Worm (Caenorhabditis elegans) whole organism, L1 larva: ENCODE measurements around the gene egg-3.

ENCODE experiments used
- C34B4.2 ChIP-seq: sonication (generic microtip); optimal IDR thresholded peaks from 2 replicates; lab custom pipeline; 2017; ENCODE audit warnings: mild to moderate bottlenecking, missing genetic modification characterization, missing compliant biosample characterization
- Y116A8C.19 ChIP-seq: sonication (generic microtip); optimal IDR thresholded peaks from 2 replicates; lab custom pipeline; 2016; ENCODE audit warnings: missing compliant biosample characterization, missing genetic modification characterization, borderline replicate concordance
- alr-1 ChIP-seq: fragments of 200-800 bp; sonication (Bioruptor generic); optimal IDR thresholded peaks from 2 replicates; lab custom pipeline; 2018; ENCODE audit warnings: borderline replicate concordance, mild to moderate bottlenecking, missing genetic modification characterization, missing compliant biosample characterization
- aly-2 ChIP-seq: fragments of 150-350 bp; optimal IDR thresholded peaks from 2 replicates; lab custom pipeline; 2014; ENCODE audit warnings: missing biosample characterization, missing genetic modification characterization
- ama-1 ChIP-seq: fragments of 150-350 bp; optimal IDR thresholded peaks from 2 replicates; lab custom pipeline; 2014
- blmp-1 ChIP-seq: fragments of 150-350 bp; optimal IDR thresholded peaks from 2 replicates; lab custom pipeline; 2014; ENCODE audit warnings: missing biosample characterization, missing genetic modification characterization
- ceh-63 ChIP-seq: fragments of 200-800 bp; sonication (Bioruptor generic); optimal IDR thresholded peaks from 2 replicates; lab custom pipeline; 2018; ENCODE audit warnings: mild to moderate bottlenecking, missing genetic modification characterization, missing compliant biosample characterization
- ceh-88 ChIP-seq: fragments of 200-800 bp; sonication (Bioruptor generic); IDR thresholded peaks from 2 replicates; pipeline ENCODE4 v1.3.6; 2022; ENCODE audit warnings: missing genetic modification characterization, missing compliant biosample characterization
- ceh-90 ChIP-seq: sonication (generic microtip); optimal IDR thresholded peaks from 2 replicates; lab custom pipeline; 2016; ENCODE audit warnings: missing genetic modification characterization, missing compliant biosample characterization
- efl-1 ChIP-seq, 4 experiments: fragments of 150-350 bp; optimal IDR thresholded peaks in 3 of 4; peaks in 1 of 4; 1 replicate in 1 of 4; 2 replicates in 3 of 4; lab custom pipeline; 2014; ENCODE audit warnings: missing biosample characterization in 2 of 4, missing genetic modification characterization in 2 of 4, missing genetic modification reagents in 2 of 4
- efl-3 ChIP-seq: fragments of 200-800 bp; sonication (Bioruptor generic); optimal IDR thresholded peaks from 2 replicates; lab custom pipeline; 2018; ENCODE audit warnings: mild to moderate bottlenecking, missing genetic modification characterization, missing compliant biosample characterization
- egl-13 ChIP-seq: sonication (generic microtip); optimal IDR thresholded peaks from 2 replicates; lab custom pipeline; 2016; ENCODE audit warnings: missing genotype, missing genetic modification reagents, missing genetic modification characterization, missing compliant biosample characterization
- egl-27 ChIP-seq, 2 experiments: fragments of 150-350 bp in 1 of 2; sonication (generic microtip); optimal IDR thresholded peaks; 3 replicates each; lab custom pipeline; 2017 to 2018; ENCODE audit warnings: missing biosample characterization in 2 of 2, missing genetic modification characterization in 2 of 2, missing genetic modification reagents in 2 of 2
- fkh-4 ChIP-seq: sonication (generic microtip); optimal IDR thresholded peaks from 2 replicates; lab custom pipeline; 2016; ENCODE audit warnings: missing compliant biosample characterization, missing genetic modification characterization, borderline replicate concordance
- isw-1 ChIP-seq: fragments of 200-800 bp; sonication (Bioruptor generic); IDR thresholded peaks from 2 replicates; pipeline ENCODE4 v1.3.6; 2022; ENCODE audit warnings: missing genetic modification characterization, missing compliant biosample characterization
- jun-1 ChIP-seq: fragments of 150-350 bp; optimal IDR thresholded peaks from 2 replicates; lab custom pipeline; 2014; ENCODE audit warnings: missing biosample characterization, missing genetic modification reagents, missing genetic modification characterization
- lin-13 ChIP-seq: fragments of 150-350 bp; optimal IDR thresholded peaks from 2 replicates; lab custom pipeline; 2014; ENCODE audit warnings: missing biosample characterization, missing genetic modification reagents, missing genetic modification characterization
- lin-39 ChIP-seq: fragments of 150-350 bp; optimal IDR thresholded peaks from 2 replicates; lab custom pipeline; 2014; ENCODE audit warnings: missing biosample characterization, missing genetic modification reagents, missing genetic modification characterization
- mdl-1 ChIP-seq, 2 experiments: fragments of 150-350 bp; optimal IDR thresholded peaks; 2 replicates each; lab custom pipeline; 2014 to 2017; ENCODE audit warnings: missing biosample characterization in 2 of 2, missing genetic modification characterization in 2 of 2, inconsistent platforms in 1 of 2
- mep-1 ChIP-seq: fragments of 150-350 bp; optimal IDR thresholded peaks from 2 replicates; lab custom pipeline; 2014; ENCODE audit warnings: missing biosample characterization, missing genetic modification characterization
- nhr-11 ChIP-seq: fragments of 150-350 bp; optimal IDR thresholded peaks from 2 replicates; lab custom pipeline; 2014; ENCODE audit warnings: missing biosample characterization, missing genetic modification characterization
- nhr-20 ChIP-seq: sonication (generic microtip); optimal IDR thresholded peaks from 2 replicates; lab custom pipeline; 2016; ENCODE audit warnings: mild to moderate bottlenecking, missing genetic modification characterization, missing compliant biosample characterization
- nhr-28 ChIP-seq: fragments of 150-350 bp; optimal IDR thresholded peaks from 2 replicates; lab custom pipeline; 2014; ENCODE audit warnings: missing biosample characterization, missing genetic modification characterization
- nhr-47 ChIP-seq: sonication (generic microtip); optimal IDR thresholded peaks from 2 replicates; lab custom pipeline; 2016; ENCODE audit warnings: mild to moderate bottlenecking, missing genetic modification characterization, moderate library complexity, missing compliant biosample characterization
- nhr-76 ChIP-seq: sonication (generic microtip); optimal IDR thresholded peaks from 2 replicates; lab custom pipeline; 2017; ENCODE audit warnings: missing biosample characterization, missing genetic modification characterization
- nhr-84 ChIP-seq: sonication (generic microtip); optimal IDR thresholded peaks from 2 replicates; lab custom pipeline; 2017; ENCODE audit warnings: missing biosample characterization, missing genetic modification characterization
- nhr-85 ChIP-seq: sonication (generic microtip); peaks from one replicate; lab custom pipeline; 2016; ENCODE audit warnings: missing genetic modification characterization, inconsistent platforms, missing compliant biosample characterization
- pag-3 ChIP-seq: sonication (generic microtip); optimal IDR thresholded peaks from 2 replicates; lab custom pipeline; 2017; ENCODE audit warnings: missing genetic modification characterization, mild to moderate bottlenecking, missing compliant biosample characterization, antibody characterized with exemption, borderline replicate concordance; ENCODE audit not compliant: insufficient read depth
- pax-3 ChIP-seq: fragments of 200-800 bp; sonication (Bioruptor generic); optimal IDR thresholded peaks from 2 replicates; lab custom pipeline; 2018; ENCODE audit warnings: mild to moderate bottlenecking, missing genetic modification characterization, moderate library complexity, missing compliant biosample characterization
- skn-1 ChIP-seq: fragments of 150-350 bp; optimal IDR thresholded peaks from 2 replicates; lab custom pipeline; 2014; ENCODE audit warnings: missing biosample characterization, missing genetic modification characterization
- snpc-4 ChIP-seq: fragments of 150-350 bp; optimal IDR thresholded peaks from 2 replicates; lab custom pipeline; 2014; ENCODE audit warnings: missing biosample characterization, missing genetic modification characterization
- sox-4 ChIP-seq: sonication (generic microtip); optimal IDR thresholded peaks from 2 replicates; lab custom pipeline; 2016; ENCODE audit warnings: missing genetic modification characterization, missing compliant biosample characterization
- tbx-2 ChIP-seq: sonication (generic microtip); optimal IDR thresholded peaks from 2 replicates; lab custom pipeline; 2016; ENCODE audit warnings: missing genetic modification characterization, missing compliant biosample characterization
- unc-130 ChIP-seq: fragments of 150-350 bp; optimal IDR thresholded peaks from 2 replicates; lab custom pipeline; 2017; ENCODE audit warnings: missing biosample characterization, missing genetic modification characterization, inconsistent platforms
- unc-30 ChIP-seq: sonication (generic microtip); optimal IDR thresholded peaks from 2 replicates; lab custom pipeline; 2017; ENCODE audit warnings: missing biosample characterization, missing genetic modification characterization
- unc-62 ChIP-seq: fragments of 150-350 bp; optimal IDR thresholded peaks from 2 replicates; lab custom pipeline; 2014; ENCODE audit warnings: missing biosample characterization, missing genetic modification reagents, missing genetic modification characterization
- unc-86 ChIP-seq: sonication (generic microtip); optimal IDR thresholded peaks from 2 replicates; lab custom pipeline; 2016; ENCODE audit warnings: missing genetic modification characterization, missing compliant biosample characterization
- vab-15 ChIP-seq: sonication (generic microtip); optimal IDR thresholded peaks from 2 replicates; lab custom pipeline; 2017; ENCODE audit warnings: missing genotype, mild to moderate bottlenecking, missing genetic modification characterization, missing compliant biosample characterization
- xbp-1 ChIP-seq: sonication (generic microtip); optimal IDR thresholded peaks from 2 replicates; lab custom pipeline; 2016; ENCODE audit warnings: missing genetic modification characterization, missing compliant biosample characterization
- zip-4 ChIP-seq: fragments of 200-800 bp; sonication (Bioruptor generic); optimal IDR thresholded peaks from 2 replicates; lab custom pipeline; 2018; ENCODE audit warnings: mild to moderate bottlenecking, missing genetic modification characterization, moderate library complexity, missing compliant biosample characterization
- ztf-11 ChIP-seq, 2 experiments: sonication (generic microtip); optimal IDR thresholded peaks; 2 replicates each; lab custom pipeline; 2016 to 2017; ENCODE audit warnings: missing genetic modification characterization in 2 of 2, missing biosample characterization in 1 of 2, missing compliant biosample characterization in 1 of 2
- ztf-4 ChIP-seq: fragments of 150-350 bp; optimal IDR thresholded peaks from 2 replicates; lab custom pipeline; 2014; ENCODE audit warnings: missing biosample characterization, missing genetic modification characterization

Gene egg-3

DNA sequence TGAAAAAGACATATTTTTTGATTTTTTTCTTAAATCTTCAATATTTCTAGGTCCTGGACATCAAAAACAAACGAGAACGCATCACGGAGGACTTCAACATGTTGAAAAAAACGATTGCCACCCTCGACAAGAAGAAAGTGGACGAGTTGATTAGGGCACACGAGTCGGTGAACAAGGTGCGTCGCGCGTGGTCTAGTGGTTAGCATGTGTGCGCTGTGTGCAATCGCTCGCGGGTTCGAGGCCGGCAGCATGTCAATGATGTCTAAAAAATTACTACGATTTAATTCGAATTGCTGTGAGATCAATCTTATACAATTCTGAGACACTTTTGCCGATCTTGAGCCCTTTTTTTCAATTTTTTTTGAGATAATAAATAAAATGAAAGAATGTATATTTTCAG is 44.2 kb downstream of the egg-3 start (continued):
- TF ChIP-seq nhr-20 (tag; lab: Kevin White, UChicago) (peak; percentile 88), Y116A8C.19 (tag; lab: Kevin White, UChicago) (no peak), jun-1 (tag; lab: Kevin White, UChicago) (peak; percentile 70), nhr-28 (no peak), mep-1 (tag; lab: Kevin White, UChicago) (peak; percentile 82), pag-3 (no peak), aly-2 (tag; lab: Kevin White, UChicago) (peak; percentile 80), lin-39 (tag; lab: Kevin White, UChicago) (no peak), zip-4 (GFP tag; lab: Kevin White, UChicago) (peak; percentile 52), mdl-1 (tag; optimal IDR thresholded peaks at IDR 0.05; lab: Kevin White, UChicago) (peak; percentile 9 to 86), xbp-1 (tag; lab: Kevin White, UChicago) (peak; percentile 72), snpc-4 (peak; percentile 39), ceh-63 (no peak), nhr-76 (peak; percentile 20), egl-27 (tag; optimal IDR thresholded peaks at IDR 0.05; lab: Kevin White, UChicago) (peak in 1 of 2 experiments; percentile 54), efl-3 (no peak), skn-1 (tag; lab: Kevin White, UChicago) (peak; percentile 74), vab-15 (tag; lab: Kevin White, UChicago) (peak; percentile 54), sox-4 (tag; lab: Kevin White, UChicago) (peak; percentile 66), blmp-1 (no peak), nhr-85 (peak; percentile 82), ztf-11 (tag; optimal IDR thresholded peaks at IDR 0.05; lab: Kevin White, UChicago) (peak in 1 of 2 experiments; percentile 19), nhr-11 (no peak), unc-62 (GFP tag; lab: Kevin White, UChicago) (no peak), efl-1 (optimal IDR thresholded peaks at IDR 0.05; lab: Kevin White, UChicago) (peak; percentile 69 to 78), efl-1 (GFP tag; optimal IDR thresholded peaks at IDR 0.05 in 1 of 2; lab: Kevin White, UChicago) (peak; percentile 62 to 98), lin-13 (GFP tag; lab: Kevin White, UChicago) (peak; percentile 84), unc-30 (tag; lab: Kevin White, UChicago) (no peak), unc-130 (tag; lab: Kevin White, UChicago) (peak; percentile 80), pax-3 (tag; lab: Kevin White, UChicago) (peak; percentile 35), nhr-84 (tag; lab: Kevin White, UChicago) (no peak), ceh-88 (peak; percentile 59; the same call in 1 of the 2 replicates), ama-1 (lab: Kevin White, UChicago) (no peak)

DNA sequence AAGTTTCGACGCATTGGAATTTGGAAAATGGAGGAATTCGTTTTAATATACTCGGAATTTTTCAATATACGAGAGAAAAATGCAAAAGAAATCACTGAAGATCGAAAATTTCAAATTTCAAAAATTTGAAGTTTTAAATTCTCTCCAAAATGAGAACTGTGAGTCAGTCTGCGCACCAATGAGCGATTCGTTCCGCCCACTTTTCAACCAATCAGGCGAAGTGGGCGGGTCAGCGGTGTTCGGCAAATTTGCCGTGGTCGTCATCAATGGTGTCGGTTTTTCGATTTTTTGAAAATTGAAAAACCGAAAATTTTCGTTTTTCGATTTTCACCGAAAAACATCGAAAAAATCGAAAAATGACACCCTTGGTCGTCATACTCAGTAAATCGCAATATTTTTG is 45.7 kb downstream of the egg-3 start:
- TF ChIP-seq alr-1: no peak
- TF ChIP-seq C34B4.2 (tag; lab: Kevin White, UChicago): no peak
- no peak for TF ChIP-seq tbx-2
- no peak for TF ChIP-seq ceh-90
- TF ChIP-seq ztf-4: no peak
- no peak for TF ChIP-seq efl-1 (optimal IDR thresholded peaks at IDR 0.05; lab: Kevin White, UChicago)
- TF ChIP-seq efl-1 (GFP tag; optimal IDR thresholded peaks at IDR 0.05 in 1 of 2; lab: Kevin White, UChicago): no peak
- TF ChIP-seq isw-1 (GFP tag; lab: Robert Waterston, UW): no peak
- no peak for TF ChIP-seq egl-13
- TF ChIP-seq fkh-4 (tag; lab: Kevin White, UChicago): no peak
- no peak for TF ChIP-seq unc-86 (tag; lab: Kevin White, UChicago)
- TF ChIP-seq nhr-47 (tag; lab: Kevin White, UChicago): no peak
